Fruit fly (Drosophila melanogaster) whole organism, pupa: ENCODE results near the gene CG11089.

Experiments used
- CG13204 ChIP-seq: fragments of 200-800 bp; sonication (Bioruptor generic); optimal IDR thresholded peaks from 2 replicates; lab custom pipeline; 2018; ENCODE audit warnings: missing biosample characterization, mild to moderate bottlenecking, missing genetic modification characterization, moderate library complexity
- CG15710 ChIP-seq: fragments of 200-800 bp; sonication (Bioruptor generic); optimal IDR thresholded peaks from 2 replicates; lab custom pipeline; 2018; ENCODE audit warnings: missing biosample characterization, mild to moderate bottlenecking, missing genetic modification characterization, moderate library complexity
- CG4496 ChIP-seq: fragments of 200-800 bp; sonication (Bioruptor generic); IDR thresholded peaks from 3 replicates; pipeline ENCODE4 v1.3.6; 2022; ENCODE audit warnings: missing biosample characterization, missing genetic modification characterization
- CG8159 ChIP-seq: fragments of 200-800 bp; sonication (Bioruptor generic); optimal IDR thresholded peaks from 3 replicates; lab custom pipeline; 2018; ENCODE audit warnings: missing biosample characterization, mild to moderate bottlenecking, missing genetic modification characterization, moderate library complexity
- CG8301 ChIP-seq: fragments of 200-800 bp; sonication (Bioruptor generic); optimal IDR thresholded peaks from 2 replicates; lab custom pipeline; 2018; ENCODE audit warnings: missing biosample characterization, mild to moderate bottlenecking, missing genetic modification characterization
- CG9948 ChIP-seq: fragments of 200-800 bp; sonication (Bioruptor generic); optimal IDR thresholded peaks from 2 replicates; lab custom pipeline; 2018; ENCODE audit warnings: missing biosample characterization, mild to moderate bottlenecking, missing genetic modification characterization, moderate library complexity
- EcR ChIP-seq: fragments of 200-800 bp; sonication (Bioruptor generic); optimal IDR thresholded peaks from 3 replicates; lab custom pipeline; 2019; ENCODE audit warnings: missing biosample characterization, missing genetic modification characterization, mild to moderate bottlenecking, moderate library complexity, missing genetic modification reagents
- Ets98B ChIP-seq: fragments of 200-800 bp; sonication (Bioruptor generic); IDR thresholded peaks from 2 replicates; pipeline ENCODE4 v1.3.6; 2022; ENCODE audit warnings: missing biosample characterization, missing genetic modification characterization
- Pif1A ChIP-seq: fragments of 200-800 bp; sonication (Bioruptor generic); optimal IDR thresholded peaks from 3 replicates; lab custom pipeline; 2016; ENCODE audit warnings: missing biosample characterization, missing genetic modification characterization
- Pif1B ChIP-seq: fragments of 200-800 bp; sonication (Bioruptor generic); optimal IDR thresholded peaks from 3 replicates; lab custom pipeline; 2016; ENCODE audit warnings: missing biosample characterization, missing genetic modification characterization
- gl ChIP-seq: fragments of 200-800 bp; sonication (Bioruptor generic); optimal IDR thresholded peaks from 2 replicates; lab custom pipeline; 2018; ENCODE audit warnings: missing biosample characterization, mild to moderate bottlenecking, missing genetic modification characterization
- rn ChIP-seq: fragments of 200-800 bp; sonication (Bioruptor generic); IDR thresholded peaks from 2 replicates; pipeline ENCODE4 v1.3.6; 2022; ENCODE audit warnings: missing biosample characterization, missing genetic modification characterization

- TF ChIP-seq rn (GFP tag; lab: Robert Waterston, UW) (peak; percentile 64; the same call in 1 of the 2 replicates), CG15710 (peak; percentile 91), CG9948 (tag; lab: Kevin White, UChicago) (peak; percentile 95), gl (tag; lab: Kevin White, UChicago) (peak; percentile 74), Pif1B (GFP tag; lab: Kevin White, UChicago) (peak; percentile 76), CG13204 (GFP tag; lab: Kevin White, UChicago) (peak; percentile 51), Pif1A (peak; percentile 70), Ets98B (peak; percentile 61), EcR (GFP tag; lab: Kevin White, UChicago) (peak; percentile 79), CG8159 (tag; lab: Kevin White, UChicago) (peak; percentile 96), CG4496 (GFP tag; lab: Robert Waterston, UW) (peak; percentile 79), CG8301 (tag; lab: Kevin White, UChicago) (peak; percentile 94)
Measured at dm6 chr3R:24893320-24893955, 16.6 kb downstream of the CG11089 start.
